Fruit fly (Drosophila melanogaster): ENCODE measurements around the gene OdsH.

The OdsH gene

DNA sequence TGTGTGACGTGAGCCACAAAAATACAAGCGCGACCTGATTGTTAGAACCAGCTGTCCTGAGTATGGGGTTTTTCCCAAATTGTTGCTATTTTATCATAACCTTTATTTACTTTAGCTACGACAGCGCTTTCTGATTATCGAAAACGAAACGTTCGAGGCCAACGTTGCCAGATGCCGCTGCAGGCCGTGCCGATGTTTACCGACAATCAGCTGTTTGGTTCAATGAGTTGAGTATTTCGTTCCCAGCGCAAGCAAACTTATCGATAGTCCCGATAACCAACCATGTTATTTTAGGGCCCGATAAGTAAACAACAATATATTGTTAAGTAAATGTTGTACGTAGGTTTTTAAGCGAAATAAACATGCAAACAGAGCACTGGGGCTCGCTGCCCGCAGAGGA, 59.4 kb downstream of the OdsH start, which contains the start of the genes CG15814 and Spt7 (continued):
- TF ChIP-seq phol (tag; optimal IDR thresholded peaks at IDR 0.05) (peak; percentile 49), sug (tag; optimal IDR thresholded peaks at IDR 0.05) (peak; percentile 40), BEAF-32 (GFP tag; optimal IDR thresholded peaks at IDR 0.05) (peak; percentile 88), Deaf1 (tag; optimal IDR thresholded peaks at IDR 0.05) (no peak), grau (tag; optimal IDR thresholded peaks at IDR 0.05) (peak; percentile 39), CG13123 (GFP tag; optimal IDR thresholded peaks at IDR 0.05) (peak; percentile 27), HLH54F (GFP tag; optimal IDR thresholded peaks at IDR 0.05) (peak; percentile 21), CTCF (GFP tag; optimal IDR thresholded peaks at IDR 0.05) (peak; percentile 53), cg (GFP tag; optimal IDR thresholded peaks at IDR 0.05) (peak; percentile 55), H15 (GFP tag; IDR thresholded peaks at IDR 0.05) (no peak), bcd (GFP tag; optimal IDR thresholded peaks at IDR 0.05) (peak; percentile 35), gt (GFP tag; IDR thresholded peaks at IDR 0.05) (no peak), HHEX (GFP tag; optimal IDR thresholded peaks at IDR 0.05) (peak; percentile 30), CG7372 (GFP tag; IDR thresholded peaks at IDR 0.05) (0 out of 2 replicates have a peak, but pooled peaks have one; percentile 13), CG10321 (GFP tag; IDR thresholded peaks at IDR 0.05) (no peak), ERR (GFP tag; optimal IDR thresholded peaks at IDR 0.05) (peak; percentile 13), lmd (GFP tag; IDR thresholded peaks at IDR 0.05) (0 out of 2 replicates have a peak, but pooled peaks have one; percentile 5), Sin3A (optimal IDR thresholded peaks at IDR 0.05) (peak; percentile 82), ssp (GFP tag; IDR thresholded peaks at IDR 0.05) (no peak), cwo (GFP tag; optimal IDR thresholded peaks at IDR 0.05) (no peak), Dp (GFP tag; optimal IDR thresholded peaks at IDR 0.05) (peak; percentile 54), CG10209 (GFP tag; optimal IDR thresholded peaks at IDR 0.05) (peak; percentile 58), Dad (GFP tag; optimal IDR thresholded peaks at IDR 0.05) (peak; percentile 11), CHES-1-like (GFP tag; optimal IDR thresholded peaks at IDR 0.05) (peak; percentile 75), bigmax (GFP tag; optimal IDR thresholded peaks at IDR 0.05) (peak; percentile 76), chn (GFP tag; optimal IDR thresholded peaks at IDR 0.05) (peak; percentile 23), Hand (GFP tag; optimal IDR thresholded peaks at IDR 0.05) (no peak), slbo (GFP tag; IDR thresholded peaks at IDR 0.05) (0 out of 2 replicates have a peak, but pooled peaks have one; percentile 12), CG3838 (GFP tag; optimal IDR thresholded peaks at IDR 0.05) (peak; percentile 15), twi (tag; optimal IDR thresholded peaks at IDR 0.05) (peak; percentile 27), CG32532 (GFP tag; IDR thresholded peaks at IDR 0.05) (no peak), caup (GFP tag; optimal IDR thresholded peaks at IDR 0.05; ENCODE audit: severe bottlenecking) (peak; percentile 47), Bteb2 (GFP tag; optimal IDR thresholded peaks at IDR 0.05) (peak; percentile 4), Scr (GFP tag; IDR thresholded peaks at IDR 0.05; ENCODE audit: partially characterized antibody) (peak; percentile 83), CG8924 (tag; optimal IDR thresholded peaks at IDR 0.05) (peak; percentile 49), CG2129 (GFP tag; IDR thresholded peaks at IDR 0.05; ENCODE audit: partially characterized antibody) (peak; percentile 54), CG4360 (GFP tag; IDR thresholded peaks at IDR 0.05) (0 out of 2 replicates have a peak, but pooled peaks have one; percentile 8), CG7963 (GFP tag; IDR thresholded peaks at IDR 0.05; ENCODE audit: partially characterized antibody) (peak; percentile 81), chm (GFP tag; IDR thresholded peaks at IDR 0.05) (no peak), CG9817 (tag; optimal IDR thresholded peaks at IDR 0.05) (peak; percentile 13), B-H1 (GFP tag; IDR thresholded peaks at IDR 0.05) (peak; percentile 11; the same call in 1 of the 3 replicates), CG11696 (GFP tag; IDR thresholded peaks at IDR 0.05) (no peak), pzg (GFP tag; optimal IDR thresholded peaks at IDR 0.05) (peak; percentile 85), Rfx (GFP tag; IDR thresholded peaks at IDR 0.05) (peak; percentile 66), Pdp1 (GFP tag; optimal IDR thresholded peaks at IDR 0.05) (peak in 1 of 2 experiments; percentile 53), Blimp-1 (GFP tag; optimal IDR thresholded peaks at IDR 0.05) (no peak), Mad (GFP tag; optimal IDR thresholded peaks at IDR 0.05) (peak; percentile 50), onecut (GFP tag; IDR thresholded peaks at IDR 0.05) (peak; percentile 16; the same call in 1 of the 2 replicates), PHDP (tag; optimal IDR thresholded peaks at IDR 0.05) (peak; percentile 33), Nf-YC (tag; optimal IDR thresholded peaks at IDR 0.05) (peak; percentile 33), wek (GFP tag; optimal IDR thresholded peaks at IDR 0.05) (peak; percentile 35)
